Fruit fly (Drosophila melanogaster): ENCODE results near the gene CheB93b.

DNA sequence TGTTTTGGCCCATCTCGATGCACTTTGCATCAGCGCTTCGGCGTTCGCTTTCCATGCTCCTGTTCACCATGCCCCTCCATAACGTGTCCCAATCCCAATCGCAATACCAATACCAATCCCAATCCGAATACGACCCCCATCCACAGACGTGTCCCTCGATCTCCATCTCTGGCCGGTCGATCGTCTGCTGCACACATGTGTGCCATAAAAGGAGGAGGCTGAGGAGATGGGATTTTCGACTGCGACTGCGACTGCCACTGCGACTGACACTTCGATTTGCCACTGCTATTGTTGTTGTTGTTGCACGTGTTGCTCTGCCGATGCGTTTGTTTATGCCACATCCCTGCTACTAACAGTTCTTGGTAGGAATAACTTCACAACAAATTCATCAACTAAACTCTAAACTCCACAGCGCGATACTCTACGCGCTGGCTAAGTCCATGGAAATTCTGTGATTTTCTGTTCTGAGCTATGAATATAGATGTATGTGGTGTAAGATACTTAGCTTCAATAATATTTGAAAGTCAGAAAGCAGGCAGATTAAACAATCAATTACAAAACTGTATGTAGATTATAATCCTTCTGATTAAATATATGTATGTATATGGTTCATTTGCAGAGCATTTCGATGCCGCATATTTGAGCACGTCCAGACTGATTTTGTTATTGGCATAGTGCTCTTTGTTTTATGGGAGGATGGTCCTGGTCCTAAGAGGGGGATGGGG, 15.8 kb upstream of the CheB93b start:
- TF ChIP-seq Hr39 (GFP tag; optimal IDR thresholded peaks at IDR 0.05) (no peak), lz (GFP tag; optimal IDR thresholded peaks at IDR 0.05) (no peak), dsx (GFP tag; optimal IDR thresholded peaks at IDR 0.05; ENCODE audit: poor library complexity, severe bottlenecking) (no peak), Sox102F (GFP tag; optimal IDR thresholded peaks at IDR 0.05) (no peak), CG6163 (GFP tag; IDR thresholded peaks at IDR 0.05) (no peak), Lpt (GFP tag; optimal IDR thresholded peaks at IDR 0.05) (no peak)

Data from whole organism, prepupa.